Fruit fly (Drosophila melanogaster) whole organism, wandering third instar larva: Measurements from ENCODE around the gene CG3841.

ENCODE experiments used
- Abd-B ChIP-seq: fragments of >200 bp; optimal IDR thresholded peaks from 2 replicates; lab custom pipeline; 2017; ENCODE audit warnings: missing biosample characterization, missing genetic modification characterization
- CG32264 ChIP-seq: fragments of 200-800 bp; sonication (Bioruptor generic); optimal IDR thresholded peaks from 2 replicates; lab custom pipeline; 2016; ENCODE audit warnings: missing biosample characterization, missing genetic modification characterization
- CG9705 ChIP-seq: fragments of 200-800 bp; sonication (Bioruptor generic); optimal IDR thresholded peaks from 2 replicates; lab custom pipeline; 2018; ENCODE audit warnings: missing biosample characterization, mild to moderate bottlenecking, missing genetic modification characterization
- CrebA ChIP-seq: fragments of 200-800 bp; sonication (Bioruptor generic); optimal IDR thresholded peaks from 2 replicates; lab custom pipeline; 2016; ENCODE audit warnings: missing biosample characterization, mild to moderate bottlenecking, missing genetic modification characterization, borderline replicate concordance
- Dfd ChIP-seq: fragments of >200 bp; optimal IDR thresholded peaks from 2 replicates; lab custom pipeline; 2017; ENCODE audit warnings: missing biosample characterization, missing genetic modification characterization
- Dif ChIP-seq: fragments of 200-275, 200-300 bp; sonication (Bioruptor generic); optimal IDR thresholded peaks from 2 replicates; lab custom pipeline; 2018; ENCODE audit warnings: missing biosample characterization, missing genetic modification characterization; ENCODE audit not compliant: partially characterized antibody
- GATAd ChIP-seq: sonication (Bioruptor generic); optimal IDR thresholded peaks from 2 replicates; lab custom pipeline; 2016; ENCODE audit warnings: missing biosample characterization, missing genetic modification characterization
- HLH106 ChIP-seq: fragments of 200-800 bp; optimal IDR thresholded peaks from 3 replicates; lab custom pipeline; 2019; ENCODE audit warnings: missing biosample characterization, mild to moderate bottlenecking, missing genetic modification characterization, moderate library complexity
- Hnf4 ChIP-seq: fragments of 200-800 bp; sonication (Bioruptor generic); optimal IDR thresholded peaks from 2 replicates; lab custom pipeline; 2016; ENCODE audit warnings: missing biosample characterization, mild to moderate bottlenecking, missing genetic modification characterization
- Hr78 ChIP-seq: fragments of >200 bp; optimal IDR thresholded peaks from 2 replicates; lab custom pipeline; 2017; ENCODE audit warnings: missing biosample characterization, missing genetic modification characterization
- Hr83 ChIP-seq: fragments of 200-300 bp; sonication (Bioruptor generic); optimal IDR thresholded peaks from 2 replicates; lab custom pipeline; 2016; ENCODE audit warnings: missing biosample characterization, mild to moderate bottlenecking, missing genetic modification characterization, moderate library complexity; ENCODE audit not compliant: poor library complexity, severe bottlenecking
- Jra ChIP-seq: sonication (Bioruptor generic); optimal IDR thresholded peaks from 2 replicates; lab custom pipeline; 2016; ENCODE audit warnings: missing biosample characterization, missing genetic modification characterization
- Mio ChIP-seq: sonication (Bioruptor generic); optimal IDR thresholded peaks from 2 replicates; lab custom pipeline; 2016; ENCODE audit warnings: missing biosample characterization, missing genetic modification characterization
- Myc ChIP-seq: fragments of >200 bp; optimal IDR thresholded peaks from 2 replicates; lab custom pipeline; 2017
- N ChIP-seq: fragments of >200 bp; optimal IDR thresholded peaks from 2 replicates; lab custom pipeline; 2018; ENCODE audit warnings: missing biosample characterization, missing external identifiers, missing genetic modification characterization
- OdsH ChIP-seq: fragments of 200-800 bp; sonication (Bioruptor generic); optimal IDR thresholded peaks from 2 replicates; lab custom pipeline; 2016; ENCODE audit warnings: missing biosample characterization, mild to moderate bottlenecking, missing genetic modification characterization
- Rel ChIP-seq, 2 experiments: fragments of 200-800 bp; sonication (Bioruptor generic) in 1 of 2; optimal IDR thresholded peaks; 2 replicates in 1 of 2; 3 replicates in 1 of 2; lab custom pipeline; 2016 to 2019; ENCODE audit warnings: mild to moderate bottlenecking in 2 of 2, missing biosample characterization in 2 of 2, missing genetic modification characterization in 2 of 2, moderate library complexity in 1 of 2
- Sp1 ChIP-seq: fragments of 200-800 bp; sonication (Bioruptor generic); optimal IDR thresholded peaks from 3 replicates; lab custom pipeline; 2019; ENCODE audit warnings: missing biosample characterization, mild to moderate bottlenecking, missing genetic modification characterization, moderate library complexity
- Vsx2 ChIP-seq: fragments of 200-300, 225-300 bp; sonication (Bioruptor generic); optimal IDR thresholded peaks from 2 replicates; lab custom pipeline; 2018; ENCODE audit warnings: missing biosample characterization, missing genetic modification characterization; ENCODE audit not compliant: partially characterized antibody
- br ChIP-seq: fragments of 200-800 bp; sonication (Bioruptor generic); optimal IDR thresholded peaks from 2 replicates; lab custom pipeline; 2016; ENCODE audit warnings: missing biosample characterization, missing genetic modification characterization
- brk ChIP-seq: fragments of 200-800 bp; sonication (Bioruptor generic); optimal IDR thresholded peaks from 2 replicates; lab custom pipeline; 2016; ENCODE audit warnings: missing biosample characterization, mild to moderate bottlenecking, missing genetic modification characterization
- dl ChIP-seq, 2 experiments: fragments of 175-275, 200-275 bp in 1 of 2; fragments of 200-275 bp in 1 of 2; sonication (Bioruptor generic); optimal IDR thresholded peaks; lab custom pipeline; 2018; ENCODE audit warnings: mild to moderate bottlenecking in 2 of 2, missing biosample characterization in 2 of 2, missing genetic modification characterization in 2 of 2, moderate library complexity in 2 of 2; ENCODE audit not compliant: partially characterized antibody in 2 of 2, insufficient read depth in 1 of 2
- dmrt93B ChIP-seq: fragments of 200-800 bp; sonication (Bioruptor generic); optimal IDR thresholded peaks from 2 replicates; lab custom pipeline; 2018; ENCODE audit warnings: missing biosample characterization, mild to moderate bottlenecking, missing genetic modification characterization
- dsf ChIP-seq: sonication (Bioruptor generic); optimal IDR thresholded peaks from 2 replicates; lab custom pipeline; 2016; ENCODE audit warnings: missing biosample characterization, missing genetic modification characterization, borderline replicate concordance
- ey ChIP-seq: fragments of 200-800 bp; sonication (Bioruptor generic); optimal IDR thresholded peaks from 2 replicates; lab custom pipeline; 2016; ENCODE audit warnings: missing biosample characterization, missing genetic modification characterization
- foxo ChIP-seq, 2 experiments: fragments of 200-800 bp; sonication (Bioruptor generic); optimal IDR thresholded peaks; 2 replicates in 1 of 2; 3 replicates in 1 of 2; lab custom pipeline; 2016 to 2017; ENCODE audit warnings: missing biosample characterization in 2 of 2, missing genetic modification characterization in 2 of 2
- fru ChIP-seq: fragments of 200-800 bp; sonication (Bioruptor generic); optimal IDR thresholded peaks from 3 replicates; lab custom pipeline; 2016; ENCODE audit warnings: missing biosample characterization, mild to moderate bottlenecking, missing genetic modification characterization
- h ChIP-seq: fragments of 200-800 bp; sonication (Bioruptor generic); optimal IDR thresholded peaks from 3 replicates; lab custom pipeline; 2016; ENCODE audit warnings: missing biosample characterization, mild to moderate bottlenecking, missing genetic modification characterization
- jim ChIP-seq: fragments of 175-275, 200-325 bp; sonication (Bioruptor generic); optimal IDR thresholded peaks from 2 replicates; lab custom pipeline; 2016; ENCODE audit warnings: missing biosample characterization, mild to moderate bottlenecking, missing genetic modification characterization
- lola ChIP-seq: fragments of >200 bp; optimal IDR thresholded peaks from 2 replicates; lab custom pipeline; 2017; ENCODE audit warnings: missing biosample characterization, missing genetic modification characterization
- pan ChIP-seq: fragments of >200 bp; optimal IDR thresholded peaks from 2 replicates; lab custom pipeline; 2017
- psq ChIP-seq: fragments of 200-800 bp; sonication (Bioruptor generic); optimal IDR thresholded peaks from 3 replicates; lab custom pipeline; 2017; ENCODE audit warnings: missing biosample characterization, mild to moderate bottlenecking, missing genetic modification characterization, moderate library complexity
- rgr ChIP-seq: fragments of 200-800 bp; sonication (Bioruptor generic); optimal IDR thresholded peaks from 3 replicates; lab custom pipeline; 2016; ENCODE audit warnings: missing biosample characterization, mild to moderate bottlenecking, missing genetic modification characterization
- sage ChIP-seq: fragments of 200-800 bp; sonication (Bioruptor generic); optimal IDR thresholded peaks from 2 replicates; lab custom pipeline; 2016; ENCODE audit warnings: missing biosample characterization, mild to moderate bottlenecking, missing genetic modification characterization
- sv ChIP-seq: fragments of 200-800 bp; sonication (Bioruptor generic); optimal IDR thresholded peaks from 3 replicates; lab custom pipeline; 2016; ENCODE audit warnings: missing biosample characterization, missing genetic modification characterization
- tai ChIP-seq: sonication (Bioruptor generic); optimal IDR thresholded peaks from 2 replicates; lab custom pipeline; 2016; ENCODE audit warnings: missing biosample characterization, missing genetic modification characterization
- usp ChIP-seq: fragments of >200 bp; optimal IDR thresholded peaks from 2 replicates; lab custom pipeline; 2017; ENCODE audit warnings: missing biosample characterization, missing genetic modification characterization
- woc ChIP-seq: sonication (Bioruptor generic); optimal IDR thresholded peaks from 2 replicates; lab custom pipeline; 2016; ENCODE audit warnings: missing biosample characterization, mild to moderate bottlenecking, missing genetic modification characterization

CG3841 gene

dm6 chr2L:9569131-9569530 is 20.1 kb upstream of the CG3841 start:
- no peak for TF ChIP-seq Hr78
- TF ChIP-seq Mio (GFP tag; lab: Kevin White, UChicago) = no peak
- no peak for TF ChIP-seq ey (GFP tag; lab: Kevin White, UChicago)
- TF ChIP-seq fru (GFP tag; lab: Kevin White, UChicago) = no peak
- TF ChIP-seq Dif (GFP tag; lab: Kevin White, UChicago) = no peak
- no peak for TF ChIP-seq jim (GFP tag; lab: Kevin White, UChicago)
- no peak for TF ChIP-seq rgr (GFP tag; lab: Kevin White, UChicago)
- TF ChIP-seq h (GFP tag; lab: Kevin White, UChicago) = no peak
- TF ChIP-seq CG9705 (GFP tag; lab: Kevin White, UChicago) = no peak

- no peak for TF ChIP-seq Hr78
- TF ChIP-seq tai (GFP tag; lab: Kevin White, UChicago) = no peak
- TF ChIP-seq Hr83 (GFP tag; lab: Kevin White, UChicago) = no peak
- no peak for TF ChIP-seq dl (GFP tag; optimal IDR thresholded peaks at IDR 0.05; lab: Kevin White, UChicago; ENCODE audit: insufficient read depth in 1 of 2, partially characterized antibody in 2 of 2)
- peak; percentile 93 for TF ChIP-seq rgr (GFP tag; lab: Kevin White, UChicago)
- peak; percentile 90 for TF ChIP-seq br
- peak; percentile 95 for TF ChIP-seq Sp1
- peak; percentile 91 for TF ChIP-seq dmrt93B (GFP tag; lab: Kevin White, UChicago)
- peak; percentile 70 to 90 for TF ChIP-seq foxo (GFP tag; optimal IDR thresholded peaks at IDR 0.05; lab: Kevin White, UChicago)
- no peak for TF ChIP-seq brk (GFP tag; lab: Kevin White, UChicago)
- no peak for TF ChIP-seq pan (lab: Kevin White, UChicago)
- peak; percentile 78 for TF ChIP-seq CrebA (GFP tag; lab: Kevin White, UChicago)
- TF ChIP-seq h (GFP tag; lab: Kevin White, UChicago) = peak; percentile 95
- TF ChIP-seq Vsx2 (GFP tag; lab: Kevin White, UChicago) = no peak
- TF ChIP-seq Hnf4 (GFP tag; lab: Kevin White, UChicago) = peak; percentile 73
- TF ChIP-seq N (GFP tag; lab: Kevin White, UChicago) = no peak
- peak; percentile 87 for TF ChIP-seq ey (GFP tag; lab: Kevin White, UChicago)
- TF ChIP-seq sv = peak; percentile 94
- no peak for TF ChIP-seq Myc
- TF ChIP-seq Mio (GFP tag; lab: Kevin White, UChicago) = peak; percentile 61
- no peak for TF ChIP-seq lola
- peak; percentile 93 for TF ChIP-seq sage (GFP tag; lab: Kevin White, UChicago)
- TF ChIP-seq CG32264 (GFP tag; lab: Kevin White, UChicago) = peak; percentile 61
- no peak for TF ChIP-seq Abd-B (GFP tag; lab: Kevin White, UChicago)
- peak; percentile 63 for TF ChIP-seq dsf (GFP tag; lab: Kevin White, UChicago)
- TF ChIP-seq fru (GFP tag; lab: Kevin White, UChicago) = peak; percentile 94
- peak; percentile 94 for TF ChIP-seq HLH106 (tag; lab: Kevin White, UChicago)
- TF ChIP-seq Dfd (GFP tag; lab: Kevin White, UChicago) = peak; percentile 95
- TF ChIP-seq Rel (GFP tag; optimal IDR thresholded peaks at IDR 0.05; lab: Kevin White, UChicago) = peak; percentile 88
- peak; percentile 55 for TF ChIP-seq Rel (tag; optimal IDR thresholded peaks at IDR 0.05; lab: Kevin White, UChicago)
- peak; percentile 82 for TF ChIP-seq CG9705 (GFP tag; lab: Kevin White, UChicago)
- no peak for TF ChIP-seq Dif (GFP tag; lab: Kevin White, UChicago)
- TF ChIP-seq jim (GFP tag; lab: Kevin White, UChicago) = no peak
- TF ChIP-seq woc (GFP tag; lab: Kevin White, UChicago) = peak; percentile 85
- peak; percentile 35 for TF ChIP-seq Jra (GFP tag; lab: Kevin White, UChicago)
- TF ChIP-seq GATAd (GFP tag; lab: Kevin White, UChicago) = no peak
- peak; percentile 95 for TF ChIP-seq OdsH (GFP tag; lab: Kevin White, UChicago)
- TF ChIP-seq usp (GFP tag; lab: Kevin White, UChicago) = no peak
- peak; percentile 93 for TF ChIP-seq psq
Observed at dm6 chr2L:9569588-9570434, 19.5 kb upstream of the CG3841 start.
